Fruit fly (Drosophila melanogaster) whole organism, embryonic: ENCODE data around the gene CG31515.

Source experiments
- B-H2 ChIP-seq: fragments of 200-800 bp; sonication (Bioruptor generic); optimal IDR thresholded peaks from 2 replicates; lab custom pipeline; 2018; ENCODE audit warnings: missing biosample characterization, mild to moderate bottlenecking, missing genetic modification characterization
- Blimp-1 ChIP-seq: fragments of 200-800 bp; sonication (Bioruptor generic); optimal IDR thresholded peaks from 3 replicates; lab custom pipeline; 2018; ENCODE audit warnings: missing biosample characterization, missing genetic modification characterization, mild to moderate bottlenecking, moderate library complexity, missing genetic modification reagents
- CG10209 ChIP-seq: fragments of 200-800 bp; sonication (Bioruptor generic); optimal IDR thresholded peaks from 3 replicates; lab custom pipeline; 2017; ENCODE audit warnings: missing biosample characterization, mild to moderate bottlenecking, missing genetic modification characterization, missing genetic modification reagents
- CG10366 ChIP-seq: fragments of 200-800 bp; sonication (Bioruptor generic); IDR thresholded peaks from 2 replicates; pipeline ENCODE4 v1.3.6; 2022; ENCODE audit warnings: missing biosample characterization, missing genetic modification characterization
- CG11504 ChIP-seq: fragments of 200-800 bp; sonication (Bioruptor generic); optimal IDR thresholded peaks from 3 replicates; lab custom pipeline; 2019; ENCODE audit warnings: missing biosample characterization, mild to moderate bottlenecking, missing genetic modification characterization, moderate library complexity
- CG12219 ChIP-seq: fragments of 200-800 bp; sonication (Bioruptor generic); optimal IDR thresholded peaks from 3 replicates; lab custom pipeline; 2018; ENCODE audit warnings: missing biosample characterization, mild to moderate bottlenecking, missing genetic modification characterization
- CG13287 ChIP-seq: fragments of 200-800 bp; sonication (Bioruptor generic); IDR thresholded peaks from 2 replicates; pipeline ENCODE4 v1.3.6; 2022; ENCODE audit warnings: missing biosample characterization, missing genetic modification characterization; ENCODE audit not compliant: partially characterized antibody
- CG15269 ChIP-seq: fragments of 200-800 bp; sonication (Bioruptor generic); optimal IDR thresholded peaks from 2 replicates; lab custom pipeline; 2018; ENCODE audit warnings: missing biosample characterization, mild to moderate bottlenecking, missing genetic modification characterization, moderate library complexity
- CG1529 ChIP-seq: fragments of 200-800 bp; sonication (Bioruptor generic); optimal IDR thresholded peaks from 3 replicates; lab custom pipeline; 2018; ENCODE audit warnings: missing biosample characterization, missing genetic modification characterization
- CG15601 ChIP-seq: fragments of 200-800 bp; sonication (Bioruptor generic); optimal IDR thresholded peaks from 3 replicates; lab custom pipeline; 2019; ENCODE audit warnings: missing biosample characterization, mild to moderate bottlenecking, missing genetic modification characterization, moderate library complexity
- CG17328 ChIP-seq: fragments of 200-800 bp; sonication (Bioruptor generic); IDR thresholded peaks from 2 replicates; pipeline ENCODE4 v1.3.6; 2022; ENCODE audit warnings: missing biosample characterization, missing genetic modification characterization
- CG17385 ChIP-seq: fragments of 200-800 bp; sonication (Bioruptor generic); optimal IDR thresholded peaks from 3 replicates; lab custom pipeline; 2018; ENCODE audit warnings: missing biosample characterization, mild to moderate bottlenecking, missing genetic modification characterization
- CG17612 ChIP-seq: fragments of 200-800 bp; sonication (Bioruptor generic); IDR thresholded peaks from 2 replicates; pipeline ENCODE4 v1.3.6; 2022; ENCODE audit warnings: missing biosample characterization, missing genetic modification characterization
- CG2712 ChIP-seq: fragments of 200-800 bp; optimal IDR thresholded peaks from 3 replicates; lab custom pipeline; 2019; ENCODE audit warnings: missing biosample characterization, mild to moderate bottlenecking, missing genetic modification characterization, moderate library complexity
- CG3847 ChIP-seq: fragments of 200-800 bp; sonication (Bioruptor generic); IDR thresholded peaks from 2 replicates; pipeline ENCODE4 v1.3.6; 2022; ENCODE audit warnings: missing biosample characterization, missing genetic modification characterization
- CG7786 ChIP-seq: fragments of 200-800 bp; sonication (Bioruptor generic); optimal IDR thresholded peaks from 2 replicates; lab custom pipeline; 2016; ENCODE audit warnings: missing biosample characterization, missing genetic modification characterization
- CG8290 ChIP-seq, 3 experiments: fragments of 200-800 bp; sonication (Bioruptor generic); optimal IDR thresholded peaks; 2 replicates each; lab custom pipeline; 2016 to 2019; ENCODE audit warnings: missing biosample characterization in 3 of 3, missing genetic modification characterization in 3 of 3, mild to moderate bottlenecking in 2 of 3, moderate library complexity in 1 of 3
- CTCF ChIP-seq: fragments of 200-800 bp; sonication (Bioruptor generic); optimal IDR thresholded peaks from 2 replicates; lab custom pipeline; 2017; ENCODE audit warnings: missing biosample characterization, mild to moderate bottlenecking, missing genetic modification characterization, moderate library complexity
- CkIIα-i1 ChIP-seq: fragments of 200-800 bp; sonication (Bioruptor generic); IDR thresholded peaks from 2 replicates; pipeline ENCODE4 v1.3.6; 2022; ENCODE audit warnings: missing biosample characterization, missing genetic modification characterization
- D ChIP-seq, 2 experiments: fragments of 200-800 bp in 1 of 2; fragments of >200 bp in 1 of 2; sonication (Bioruptor generic) in 1 of 2; optimal IDR thresholded peaks; 2 replicates in 1 of 2; 3 replicates in 1 of 2; lab custom pipeline; 2017; ENCODE audit warnings: mild to moderate bottlenecking in 1 of 2, missing biosample characterization in 1 of 2, missing genetic modification characterization in 1 of 2, missing genetic modification reagents in 1 of 2
- Drgx ChIP-seq: fragments of 200-800 bp; sonication (Bioruptor generic); IDR thresholded peaks from 2 replicates; pipeline ENCODE4 v1.3.6; 2022; ENCODE audit warnings: missing biosample characterization, missing genetic modification characterization
- Ets65A ChIP-seq: fragments of 200-800 bp; sonication (Bioruptor generic); peaks from one replicate; lab custom pipeline; 2016; ENCODE audit warnings: missing biosample characterization, missing genetic modification characterization
- Gug ChIP-seq: fragments of 200-800 bp; sonication (Bioruptor generic); IDR thresholded peaks from 4 replicates; pipeline ENCODE4 v1.3.6; 2022; ENCODE audit warnings: missing biosample characterization, missing genetic modification characterization
- H2.0 ChIP-seq: fragments of 200-800 bp; sonication (Bioruptor generic); IDR thresholded peaks from 2 replicates; pipeline ENCODE4 v1.3.6; 2022; ENCODE audit warnings: missing biosample characterization, missing genetic modification characterization
- HLHmδ ChIP-seq: fragments of 200-800 bp; sonication (Bioruptor generic); optimal IDR thresholded peaks from 2 replicates; lab custom pipeline; 2018; ENCODE audit warnings: missing biosample characterization, mild to moderate bottlenecking, missing genetic modification characterization, moderate library complexity
- Pdp1 ChIP-seq, 2 experiments: fragments of 200-800 bp; sonication (Bioruptor generic); optimal IDR thresholded peaks; 3 replicates each; lab custom pipeline; 2016; ENCODE audit warnings: missing biosample characterization in 2 of 2, missing genetic modification characterization in 2 of 2, mild to moderate bottlenecking in 1 of 2, moderate library complexity in 1 of 2
- Sox100B ChIP-seq: fragments of 200-800 bp; sonication (Bioruptor generic); optimal IDR thresholded peaks from 3 replicates; lab custom pipeline; 2018; ENCODE audit warnings: missing biosample characterization, mild to moderate bottlenecking, missing genetic modification characterization
- Spps ChIP-seq: fragments of 200-800 bp; sonication (Bioruptor generic); optimal IDR thresholded peaks from 2 replicates; lab custom pipeline; 2018; ENCODE audit warnings: missing biosample characterization, mild to moderate bottlenecking, missing genetic modification characterization
- ac ChIP-seq: fragments of 200-800 bp; sonication (Bioruptor generic); optimal IDR thresholded peaks from 3 replicates; lab custom pipeline; 2017; ENCODE audit warnings: missing biosample characterization, mild to moderate bottlenecking, missing genetic modification characterization
- cg ChIP-seq: fragments of 200-800 bp; sonication (Bioruptor generic); optimal IDR thresholded peaks from 3 replicates; lab custom pipeline; 2019; ENCODE audit warnings: missing biosample characterization, mild to moderate bottlenecking, missing genetic modification characterization, moderate library complexity
- ci ChIP-seq: fragments of 200-800 bp; sonication (Bioruptor generic); IDR thresholded peaks from 3 replicates; pipeline ENCODE4 v1.3.6; 2022; ENCODE audit warnings: missing biosample characterization, missing genetic modification characterization
- dimm ChIP-seq: fragments of 200-800 bp; sonication (Bioruptor generic); IDR thresholded peaks from 2 replicates; pipeline ENCODE4 v1.3.6; 2022; ENCODE audit warnings: missing biosample characterization, missing genetic modification characterization
- dpn ChIP-seq, 2 experiments: fragments of 200-800 bp; sonication (Bioruptor generic); optimal IDR thresholded peaks; 3 replicates each; lab custom pipeline; 2016; ENCODE audit warnings: missing biosample characterization in 2 of 2, missing genetic modification characterization in 2 of 2
- ewg ChIP-seq: fragments of 200-800 bp; sonication (Bioruptor generic); optimal IDR thresholded peaks from 3 replicates; lab custom pipeline; 2017; ENCODE audit warnings: mild to moderate bottlenecking, missing biosample characterization, missing genetic modification reagents, missing genetic modification characterization
- nom ChIP-seq: fragments of 200-800 bp; sonication (Bioruptor generic); optimal IDR thresholded peaks from 2 replicates; lab custom pipeline; 2017; ENCODE audit warnings: missing biosample characterization, missing genetic modification characterization, mild to moderate bottlenecking, moderate library complexity, missing genetic modification reagents
- oc ChIP-seq: fragments of 200-800 bp; sonication (Bioruptor generic); optimal IDR thresholded peaks from 2 replicates; lab custom pipeline; 2018; ENCODE audit warnings: missing biosample characterization, mild to moderate bottlenecking, missing genetic modification characterization, moderate library complexity
- pan ChIP-seq, 4 experiments: fragments of >200 bp in 3 of 4; fragments of 200-800 bp in 1 of 4; sonication (Bioruptor generic) in 1 of 4; optimal IDR thresholded peaks in 3 of 4; IDR thresholded peaks in 1 of 4; 2 replicates each; pipeline versions ENCODE4 v1.3.6 to Lab custom; 2017 to 2022; ENCODE audit warnings: missing biosample characterization in 2 of 4, missing genetic modification characterization in 2 of 4, mixed read lengths in 1 of 4
- row ChIP-seq: fragments of 200-800 bp; sonication (Bioruptor generic); IDR thresholded peaks from 3 replicates; pipeline ENCODE4 v1.3.6; 2022; ENCODE audit warnings: missing biosample characterization, missing genetic modification characterization
- sd ChIP-seq: fragments of 200-800 bp; sonication (Bioruptor generic); optimal IDR thresholded peaks from 3 replicates; lab custom pipeline; 2018; ENCODE audit warnings: missing biosample characterization, mild to moderate bottlenecking, missing genetic modification characterization, moderate library complexity
- sens-2 ChIP-seq: fragments of 200-800 bp; sonication (Bioruptor generic); IDR thresholded peaks from 2 replicates; pipeline ENCODE4 v1.3.6; 2022; ENCODE audit warnings: missing biosample characterization, missing genetic modification characterization
- slbo ChIP-seq: fragments of 200-800 bp; sonication (Bioruptor generic); IDR thresholded peaks from 2 replicates; pipeline ENCODE4 v1.3.6; 2022; ENCODE audit warnings: missing biosample characterization, missing genetic modification characterization
- slp2 ChIP-seq: fragments of 200-800 bp; sonication (Bioruptor generic); optimal IDR thresholded peaks from 2 replicates; lab custom pipeline; 2016; ENCODE audit warnings: missing biosample characterization, missing genetic modification characterization
- sug ChIP-seq: fragments of 200-800 bp; optimal IDR thresholded peaks from 2 replicates; lab custom pipeline; 2019; ENCODE audit warnings: missing biosample characterization, mild to moderate bottlenecking, missing genetic modification characterization, moderate library complexity
- tio ChIP-seq: fragments of 200-800 bp; sonication (Bioruptor generic); optimal IDR thresholded peaks from 2 replicates; lab custom pipeline; 2017; ENCODE audit warnings: missing biosample characterization, missing genetic modification characterization, inconsistent platforms
- toy ChIP-seq: fragments of 200-800 bp; sonication (Bioruptor generic); IDR thresholded peaks from 2 replicates; pipeline ENCODE4 v1.3.6; 2022; ENCODE audit warnings: missing biosample characterization, missing genetic modification characterization

CG31515 gene

DNA sequence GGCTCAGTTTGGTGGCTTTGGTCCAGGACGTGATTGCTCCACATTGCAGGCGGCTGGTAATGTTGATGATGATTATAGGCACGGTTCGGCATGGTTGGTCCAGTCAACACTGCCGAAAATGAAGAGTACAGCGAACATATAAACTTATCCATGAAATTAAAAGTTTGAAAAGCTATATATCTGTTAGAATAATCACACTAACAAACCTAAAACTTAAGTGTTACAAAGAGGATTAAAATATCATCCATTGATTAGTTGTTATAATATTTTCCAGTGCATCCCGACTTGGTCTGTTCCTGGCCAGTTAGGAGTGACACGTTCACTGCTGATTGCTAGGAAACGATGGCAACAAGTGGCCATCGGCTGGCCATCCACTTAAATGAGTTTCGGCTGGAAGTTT lies 11.0 kb upstream of the CG31515 start:
- TF ChIP-seq slp2 (GFP tag; lab: Kevin White, UChicago) (no peak), Ets65A (peak; percentile 34), CkIIα-i1 (GFP tag; lab: Robert Waterston, UW) (no peak), Gug (GFP tag; lab: Robert Waterston, UW) (no peak), ewg (GFP tag; lab: Kevin White, UChicago) (no peak)
- TF ChIP-seq, all 482 proteins: peak for 1

DNA sequence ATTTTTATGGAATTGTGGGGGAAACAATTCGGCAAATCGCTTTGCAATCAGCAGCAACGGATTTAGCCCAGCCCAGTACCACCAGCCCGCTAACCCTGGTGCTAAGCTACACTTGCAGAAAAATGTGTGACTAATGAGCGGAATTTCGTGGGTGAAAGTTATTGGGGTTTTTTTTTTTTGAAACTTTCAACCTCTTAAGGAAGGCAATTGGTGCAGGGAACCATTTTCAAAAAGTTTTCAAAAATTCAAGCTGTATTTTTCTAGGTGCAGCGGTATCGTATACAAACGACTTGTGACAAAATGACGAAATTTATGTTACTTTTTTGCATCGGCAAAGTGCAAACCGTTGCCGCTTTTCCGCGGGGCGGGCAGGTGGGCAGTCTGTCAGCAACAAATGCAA lies 10.3 kb upstream of the CG31515 start:
- TF ChIP-seq pan (optimal IDR thresholded peaks at IDR 0.05; lab: Kevin White, UChicago), result no peak
- peak in 1 of 2 experiments; percentile 9 for TF ChIP-seq pan (GFP tag; optimal IDR thresholded peaks at IDR 0.05 in 1 of 2, IDR thresholded peaks at IDR 0.05 in 1 of 2)
- no peak for TF ChIP-seq CG13287
- TF ChIP-seq D (optimal IDR thresholded peaks at IDR 0.05; lab: Kevin White, UChicago), result no peak
- TF ChIP-seq D (GFP tag; optimal IDR thresholded peaks at IDR 0.05; lab: Kevin White, UChicago), result no peak
- TF ChIP-seq Drgx (GFP tag; lab: Robert Waterston, UW), result peak; percentile 63
- no peak for TF ChIP-seq Spps (tag; lab: Kevin White, UChicago)
- no peak for TF ChIP-seq CG8290 (GFP tag; optimal IDR thresholded peaks at IDR 0.05; lab: Kevin White, UChicago)
- TF ChIP-seq CG8290 (tag; optimal IDR thresholded peaks at IDR 0.05; lab: Kevin White, UChicago), result no peak
- no peak for TF ChIP-seq CG17612

DNA sequence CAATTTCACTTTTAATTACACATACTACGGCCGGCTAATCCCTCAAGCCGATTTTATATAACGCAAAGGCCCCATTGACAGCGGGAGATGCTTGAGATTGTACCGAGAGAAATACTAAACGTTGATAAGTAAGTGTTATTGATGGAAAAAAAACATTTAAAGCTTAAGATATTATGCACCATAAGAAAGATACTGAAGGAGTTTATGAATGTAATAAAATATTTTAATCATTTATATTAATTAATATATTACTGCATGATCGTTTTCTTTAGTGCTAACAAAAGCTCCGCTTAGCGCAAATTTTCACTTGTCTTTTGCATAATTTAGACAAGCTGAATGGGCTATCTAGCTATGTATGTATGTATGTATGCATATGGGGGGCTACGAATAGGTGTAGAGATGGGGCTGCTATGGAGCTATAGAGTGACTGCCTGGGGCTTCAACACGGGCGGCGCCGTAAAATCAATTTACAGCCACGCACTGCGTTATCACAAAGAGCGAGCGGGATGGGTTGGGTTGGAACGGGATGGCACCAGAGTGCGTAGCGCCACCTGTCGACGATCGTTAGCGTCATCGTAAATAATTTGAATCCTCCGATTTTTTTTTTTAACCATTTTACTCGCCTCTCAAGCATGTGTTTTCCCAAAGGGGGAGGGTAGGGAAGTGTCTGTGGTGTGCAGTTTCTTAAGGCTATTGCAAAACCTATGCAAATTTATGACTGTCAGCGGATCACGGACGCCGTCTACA lies 8.0 kb upstream of the CG31515 start:
- no peak for TF ChIP-seq CG7786
- peak; percentile 75 for TF ChIP-seq ci (GFP tag; lab: Robert Waterston, UW)
- TF ChIP-seq ewg (GFP tag; lab: Kevin White, UChicago), result peak; percentile 9
- TF ChIP-seq dpn (GFP tag; optimal IDR thresholded peaks at IDR 0.05; lab: Kevin White, UChicago), result peak in 1 of 2 experiments; percentile 42
- TF ChIP-seq sens-2 (GFP tag; lab: Robert Waterston, UW), result peak; percentile 47; the same call in 1 of the 2 replicates
- TF ChIP-seq H2.0 (GFP tag; lab: Robert Waterston, UW), result peak; percentile 54; the same call in 1 of the 2 replicates
- TF ChIP-seq dimm, result peak; percentile 21; the same call in 1 of the 2 replicates
- peak; percentile 73 for TF ChIP-seq CG10366 (GFP tag; lab: Robert Waterston, UW)
- TF ChIP-seq CG15601 (tag; lab: Kevin White, UChicago), result peak; percentile 26
- TF ChIP-seq CG12219 (GFP tag; lab: Kevin White, UChicago), result no peak
- TF ChIP-seq B-H2 (GFP tag; lab: Kevin White, UChicago), result no peak
- no peak for TF ChIP-seq cg (GFP tag; lab: Kevin White, UChicago)
- no peak for TF ChIP-seq HLHmδ (GFP tag; lab: Kevin White, UChicago)
- peak; percentile 40 for TF ChIP-seq CG15269 (tag; lab: Kevin White, UChicago)
- no peak for TF ChIP-seq sd
- peak; percentile 94 for TF ChIP-seq oc (tag; lab: Kevin White, UChicago)
- peak; percentile 83 for TF ChIP-seq CTCF (GFP tag; lab: Kevin White, UChicago)
- TF ChIP-seq CG1529 (GFP tag; lab: Kevin White, UChicago), result peak; percentile 12
- peak; percentile 14 for TF ChIP-seq tio
- TF ChIP-seq slbo (GFP tag; lab: Robert Waterston, UW), result peak; percentile 41; the same call in 1 of the 2 replicates
- TF ChIP-seq CG2712 (tag; lab: Kevin White, UChicago), result no peak
- TF ChIP-seq nom (GFP tag; lab: Kevin White, UChicago), result no peak
- peak; percentile 34 for TF ChIP-seq CG17385
- TF ChIP-seq Pdp1 (GFP tag; optimal IDR thresholded peaks at IDR 0.05; lab: Kevin White, UChicago), result no peak
- peak; percentile 23 for TF ChIP-seq CG10209 (GFP tag; lab: Kevin White, UChicago)
- TF ChIP-seq row, result peak; percentile 70; the same call in 2 of the 3 replicates
- peak; percentile 61 for TF ChIP-seq CG11504 (tag; lab: Kevin White, UChicago)
- TF ChIP-seq CG3847 (GFP tag; lab: Robert Waterston, UW), result 0 out of 2 replicates have a peak, but pooled peaks have one; percentile 5
- no peak for TF ChIP-seq toy (GFP tag; lab: Robert Waterston, UW)
- no peak for TF ChIP-seq ac (GFP tag; lab: Kevin White, UChicago)
- TF ChIP-seq CG17328 (GFP tag; lab: Robert Waterston, UW), result 0 out of 2 replicates have a peak, but pooled peaks have one; percentile 60
- TF ChIP-seq Blimp-1 (GFP tag; lab: Kevin White, UChicago), result peak; percentile 17
- TF ChIP-seq Sox100B (GFP tag; lab: Kevin White, UChicago), result peak; percentile 20
- TF ChIP-seq sug (tag; lab: Kevin White, UChicago), result no peak
